Worm (Caenorhabditis elegans): ENCODE measurements around the gene C07A9.13.

The C07A9.13 gene

ce11 chrIII:9666239-9666638, 14.9 kb downstream of the C07A9.13 start:
- no peak for TF ChIP-seq unc-62 (GFP tag; optimal IDR thresholded peaks at IDR 0.05)

- TF ChIP-seq unc-62 (GFP tag; optimal IDR thresholded peaks at IDR 0.05): no peak
Measured at ce11 chrIII:9665490-9666179, 15.5 kb downstream of the C07A9.13 start.

- no peak for TF ChIP-seq unc-62 (GFP tag; optimal IDR thresholded peaks at IDR 0.05)
Measured at ce11 chrIII:9664484-9665221, 16.5 kb downstream of the C07A9.13 start.

ce11 chrIII:9663943-9664342, 17.2 kb downstream of the C07A9.13 start:
- no peak for TF ChIP-seq unc-62 (GFP tag; optimal IDR thresholded peaks at IDR 0.05)

- no peak for TF ChIP-seq unc-62 (GFP tag; optimal IDR thresholded peaks at IDR 0.05)
Measured at ce11 chrIII:9662266-9662959, 18.7 kb downstream of the C07A9.13 start.

- TF ChIP-seq unc-62 (GFP tag; optimal IDR thresholded peaks at IDR 0.05): no peak
Measured at ce11 chrIII:9661119-9661518, 20.0 kb downstream of the C07A9.13 start.

- no peak for TF ChIP-seq unc-62 (GFP tag; optimal IDR thresholded peaks at IDR 0.05)
Measured at ce11 chrIII:9658569-9658968, 22.5 kb downstream of the C07A9.13 start.

- no peak for TF ChIP-seq unc-62 (GFP tag; optimal IDR thresholded peaks at IDR 0.05)
Measured at ce11 chrIII:9655802-9656201, 25.3 kb downstream of the C07A9.13 start, which contains the start of gene C15H7.4. Gene C15H7.4, minus strand, starts transcription at chrIII:9655902.

ce11 chrIII:9651871-9652270, 29.2 kb downstream of the C07A9.13 start, which contains the start of gene C15H7.3:
Gene C15H7.3, minus strand, starts transcription at chrIII:9651971.
- no peak for TF ChIP-seq unc-62 (GFP tag; optimal IDR thresholded peaks at IDR 0.05)

ce11 chrIII:9646440-9647021, 34.6 kb downstream of the C07A9.13 start:
- no peak for TF ChIP-seq unc-62 (GFP tag; optimal IDR thresholded peaks at IDR 0.05)

- no peak for TF ChIP-seq unc-62 (GFP tag; optimal IDR thresholded peaks at IDR 0.05)
Measured at ce11 chrIII:9645099-9645498, 36.0 kb downstream of the C07A9.13 start.

- no peak for TF ChIP-seq unc-62 (GFP tag; optimal IDR thresholded peaks at IDR 0.05)
Measured at ce11 chrIII:9642110-9642509, 39.0 kb downstream of the C07A9.13 start.

- TF ChIP-seq unc-62 (GFP tag; optimal IDR thresholded peaks at IDR 0.05): no peak
Measured at ce11 chrIII:9639281-9640050, 41.6 kb downstream of the C07A9.13 start.

ce11 chrIII:9638159-9638754, 42.8 kb downstream of the C07A9.13 start:
- no peak for TF ChIP-seq unc-62 (GFP tag; optimal IDR thresholded peaks at IDR 0.05)

- no peak for TF ChIP-seq unc-62 (GFP tag; optimal IDR thresholded peaks at IDR 0.05)
Measured at ce11 chrIII:9637016-9637415, 44.1 kb downstream of the C07A9.13 start, which contains the start of gene gei-13. Gene gei-13, minus strand, starts transcription at chrIII:9637116.

All from whole organism, dauer.